Fruit fly (Drosophila melanogaster) ovary, adult (tissue): ENCODE measurements around the gene CG5346.

Experiments
- CG17801 ChIP-seq: fragments of 200-800 bp; optimal IDR thresholded peaks from 2 replicates; lab custom pipeline; 2019; ENCODE audit warnings: missing biosample characterization, mild to moderate bottlenecking, missing genetic modification characterization, moderate library complexity; ENCODE audit not compliant: partially characterized antibody

The CG5346 gene

DNA sequence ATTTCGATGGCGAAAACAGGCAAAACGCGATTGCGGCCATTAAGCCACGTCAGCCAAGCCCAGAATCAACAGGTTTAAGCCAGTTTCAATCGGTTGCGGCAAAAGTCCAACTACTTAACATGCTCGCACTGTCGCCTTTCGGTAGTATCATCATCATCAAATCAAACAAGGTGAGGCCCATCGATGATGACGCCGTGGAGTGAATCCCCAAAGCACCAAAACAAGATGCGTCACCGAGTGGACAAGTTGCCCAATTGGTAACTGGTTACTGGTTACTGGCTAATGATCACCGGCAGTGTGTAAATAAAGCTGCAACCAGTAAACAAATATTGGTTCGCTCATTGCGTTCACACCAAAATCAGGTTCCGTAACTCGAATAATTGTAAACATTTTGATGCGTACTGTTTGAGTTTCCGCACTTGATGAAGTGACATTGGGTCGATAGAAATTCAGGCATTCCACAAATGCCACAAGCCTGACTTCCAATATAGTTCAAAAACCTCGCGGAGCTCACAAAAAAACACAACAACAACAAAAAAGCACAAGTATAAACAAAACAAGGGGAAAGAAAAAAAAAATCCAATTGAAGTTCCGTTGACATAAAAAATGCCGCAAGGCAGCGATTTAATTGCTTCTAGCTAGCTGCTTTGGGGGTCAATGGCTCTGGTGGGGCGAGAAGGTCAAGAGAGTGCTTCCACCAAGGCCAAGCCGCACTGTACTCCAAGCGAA, 4.0 kb downstream of the CG5346 start:
- no peak for TF ChIP-seq CG17801 (GFP tag; lab: Kevin White, UChicago)

DNA sequence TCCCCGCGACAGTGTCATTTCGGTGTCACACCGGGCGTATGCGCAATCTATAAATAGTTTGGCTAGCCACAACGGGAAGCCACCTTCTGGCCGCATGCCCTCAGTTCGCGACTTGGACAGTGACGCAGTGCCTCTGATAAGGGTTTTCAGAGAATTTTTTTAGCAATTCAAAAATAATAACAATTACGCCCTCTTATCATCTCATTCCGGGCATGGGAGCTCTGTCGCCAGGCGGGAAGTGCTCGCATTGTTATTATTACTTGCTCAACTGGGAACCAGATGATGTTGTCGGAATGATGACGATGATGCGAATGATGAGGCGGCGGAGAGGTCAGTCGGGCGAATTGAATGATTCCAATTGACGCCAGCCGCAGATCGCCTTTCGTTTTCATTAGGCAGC, 5.6 kb downstream of the CG5346 start:
- TF ChIP-seq CG17801 (GFP tag; lab: Kevin White, UChicago): no peak

DNA sequence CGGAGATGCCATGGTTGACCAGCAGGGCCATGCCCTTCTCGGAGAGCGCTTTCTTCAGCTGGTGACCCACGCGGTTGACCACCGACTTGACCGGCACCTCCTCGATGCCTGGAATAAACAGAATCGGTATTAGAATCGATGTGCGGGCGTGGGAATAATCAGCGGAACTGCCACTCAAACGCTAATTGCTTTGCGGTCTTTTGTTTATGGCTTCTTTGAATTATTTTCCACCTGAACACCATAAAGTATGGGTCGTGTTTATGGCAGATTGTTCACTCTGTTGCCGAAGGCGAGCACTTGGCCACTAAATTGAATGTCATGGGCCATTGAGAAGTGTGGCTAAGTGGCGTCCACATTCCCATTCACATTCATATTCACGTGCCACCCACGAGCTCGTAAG, 6.4 kb downstream of the CG5346 start:
- TF ChIP-seq CG17801 (GFP tag; lab: Kevin White, UChicago): no peak

- no peak for TF ChIP-seq CG17801 (GFP tag; lab: Kevin White, UChicago)
These were observed 8.0 kb downstream of the CG5346 start for dm6 chr3R:22520481-22520880.

DNA sequence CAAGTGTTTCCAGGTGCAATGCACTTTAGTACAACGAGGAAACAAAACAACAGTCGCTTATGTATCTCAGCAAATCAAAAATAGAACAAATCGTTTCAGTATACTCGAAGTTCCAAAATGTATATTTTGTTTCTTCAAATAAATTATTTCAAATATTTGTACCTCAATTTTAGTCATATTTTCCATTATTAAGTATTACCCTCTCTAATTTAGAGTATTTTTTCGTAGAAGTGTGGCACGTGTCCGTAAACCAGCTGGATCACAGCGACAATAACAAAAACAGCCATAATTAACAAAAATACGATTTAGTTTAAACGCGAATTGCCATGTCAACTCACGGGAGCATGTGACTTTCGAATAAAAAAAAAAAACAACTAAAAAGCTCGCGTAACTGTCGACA, 9.7 kb downstream of the CG5346 start:
- no peak for TF ChIP-seq CG17801 (GFP tag; lab: Kevin White, UChicago)

DNA sequence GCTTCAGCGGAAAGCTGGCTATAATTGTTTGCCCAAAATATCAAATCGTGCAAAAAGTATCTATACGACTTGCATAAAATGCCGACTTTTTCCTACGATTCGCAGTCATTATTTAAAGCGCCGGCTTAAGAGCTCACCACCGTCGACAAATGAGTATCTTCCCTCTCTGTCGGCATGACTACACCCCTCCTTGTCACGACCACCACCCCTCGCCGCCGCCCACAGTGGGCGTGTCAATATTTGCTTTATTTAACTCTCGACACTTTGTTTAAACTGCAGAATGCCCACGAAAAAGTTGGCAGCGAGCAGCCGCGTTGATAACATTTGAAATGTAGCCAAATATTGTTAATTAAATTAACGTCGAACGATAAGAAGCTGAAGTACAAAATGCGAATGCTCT, 10.2 kb downstream of the CG5346 start:
- TF ChIP-seq CG17801 (GFP tag; lab: Kevin White, UChicago): no peak

DNA sequence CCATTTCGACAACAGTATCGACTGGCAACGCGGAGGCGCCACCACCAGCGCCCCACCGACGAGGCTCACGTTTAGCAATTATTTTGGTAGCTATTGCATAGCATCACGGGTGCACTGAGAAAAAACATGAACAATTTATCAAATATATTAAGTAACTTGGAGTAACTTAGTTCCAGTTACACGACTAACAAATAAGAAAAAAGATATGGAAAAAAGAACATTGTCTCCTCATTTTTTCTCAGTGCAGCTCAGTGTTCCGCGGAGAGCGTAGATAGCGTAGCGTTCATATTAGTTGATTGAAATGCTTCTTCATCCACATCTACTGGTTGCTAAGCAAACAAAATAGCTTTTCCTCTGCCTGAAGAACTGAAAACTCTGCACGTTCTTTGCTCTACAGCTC, 13.1 kb downstream of the CG5346 start:
- TF ChIP-seq CG17801 (GFP tag; lab: Kevin White, UChicago): no peak

dm6 chr3R:22503630-22504029, 24.8 kb downstream of the CG5346 start:
- TF ChIP-seq CG17801 (GFP tag; lab: Kevin White, UChicago): no peak

- TF ChIP-seq CG17801 (GFP tag; lab: Kevin White, UChicago): no peak
These were observed 31.4 kb downstream of the CG5346 start, which contains the start of gene Octbeta1R for dm6 chr3R:22497025-22497424. Octbeta1R (plus strand) TSS chr3R:22497215.

dm6 chr3R:22494523-22495309, 33.7 kb downstream of the CG5346 start:
- TF ChIP-seq CG17801 (GFP tag; lab: Kevin White, UChicago): no peak

DNA sequence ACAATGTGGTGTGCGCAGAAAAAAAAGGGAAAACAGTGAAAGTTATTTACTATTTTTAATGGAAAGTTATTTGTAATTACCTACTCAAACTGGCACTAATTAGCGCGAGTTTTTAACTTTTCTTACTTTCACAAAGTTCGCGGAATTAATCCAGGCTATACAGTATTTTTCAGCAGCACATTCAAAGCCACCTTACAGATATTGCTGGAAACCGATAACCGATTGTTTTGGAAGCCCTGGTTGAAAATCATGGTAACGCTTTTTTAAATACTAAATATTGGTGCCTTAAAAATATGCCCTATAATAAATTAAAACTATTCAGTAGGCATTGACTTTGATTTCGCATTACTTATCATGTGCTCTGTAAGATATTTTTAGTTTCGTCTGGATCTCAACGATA, 35.7 kb downstream of the CG5346 start, which contains the start of gene tHMG2:
TSS of gene tHMG2 (plus strand) at position 187 of the 400 bp plus-strand sequence.
- TF ChIP-seq CG17801 (GFP tag; lab: Kevin White, UChicago): no peak

dm6 chr3R:22491088-22491879, 37.2 kb downstream of the CG5346 start, which contains the start of the genes CCT1 and tHMG1:
CCT1 (minus strand) TSS chr3R:22491439.
tHMG1 (plus strand) TSS chr3R:22491829.
- peak; percentile 65 for TF ChIP-seq CG17801 (GFP tag; lab: Kevin White, UChicago)

DNA sequence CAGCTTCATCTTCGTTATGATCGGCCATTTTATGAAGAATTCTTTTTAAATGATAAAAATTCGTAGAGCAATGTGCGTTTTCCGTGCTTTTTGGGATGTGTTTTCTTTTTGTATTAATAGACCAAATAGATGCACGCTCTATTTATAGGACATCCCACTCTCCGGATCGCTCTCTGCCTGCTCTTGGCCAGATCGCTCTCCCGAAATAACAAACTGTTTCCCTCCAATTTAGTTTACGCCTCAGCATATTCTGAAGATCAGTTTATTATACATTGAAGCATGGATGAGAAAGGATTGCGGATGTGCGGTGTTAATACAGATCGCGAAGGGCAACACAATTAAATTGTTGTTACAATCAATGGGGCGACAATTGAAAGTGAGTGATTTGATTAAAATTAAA, 39.6 kb downstream of the CG5346 start, which contains the start of gene CG5376:
TSS of gene CG5376 (minus strand) at position 101 of the 400 bp plus-strand sequence.
- TF ChIP-seq CG17801 (GFP tag; lab: Kevin White, UChicago): no peak

DNA sequence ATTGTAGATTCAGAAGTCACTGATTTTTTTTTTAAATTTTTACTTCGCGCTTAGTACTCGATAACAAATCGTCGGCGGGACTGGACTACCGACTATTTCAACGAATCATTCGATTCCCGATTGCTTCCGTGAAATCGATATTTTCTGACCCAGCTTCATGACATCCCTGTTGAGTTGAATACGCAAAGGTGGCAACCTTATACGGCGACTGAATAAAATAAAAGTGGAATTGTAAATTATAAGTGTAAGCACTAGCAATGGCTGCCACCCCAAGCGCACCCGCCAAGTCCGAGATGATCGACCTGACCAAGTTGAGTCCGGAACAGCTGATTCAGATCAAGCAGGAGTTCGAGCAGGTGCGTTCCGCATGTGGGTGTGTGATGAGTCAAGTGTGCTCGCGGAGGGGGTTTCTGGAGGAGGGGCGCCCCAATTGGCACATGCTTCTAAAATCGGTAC, 41.4 kb downstream of the CG5346 start, which contains the start of gene Pfdn5:
TSS of gene Pfdn5 (plus strand) at position 3 of the 456 bp plus-strand sequence.
- peak; percentile 17 for TF ChIP-seq CG17801 (GFP tag; lab: Kevin White, UChicago)
